Fruit fly (Drosophila melanogaster) whole organism, embryonic: ENCODE measurements around the gene Gsc.
A peak's percentile ranks its signal among the peaks of the same experiment; 100 is the strongest.

Source experiments
- Abd-B ChIP-seq: fragments of 200-800 bp; sonication (Bioruptor generic); optimal IDR thresholded peaks from 2 replicates; lab custom pipeline; 2018; ENCODE audit warnings: missing biosample characterization, mild to moderate bottlenecking, missing genetic modification characterization, moderate library complexity
- BEAF-32 ChIP-seq: fragments of 200-800 bp; sonication (Bioruptor generic); optimal IDR thresholded peaks from 3 replicates; lab custom pipeline; 2017; ENCODE audit warnings: missing biosample characterization, missing genetic modification characterization, mild to moderate bottlenecking, moderate library complexity, missing genetic modification reagents
- CG10209 ChIP-seq: fragments of 200-800 bp; sonication (Bioruptor generic); optimal IDR thresholded peaks from 3 replicates; lab custom pipeline; 2017; ENCODE audit warnings: missing biosample characterization, mild to moderate bottlenecking, missing genetic modification characterization, missing genetic modification reagents
- CG11085 ChIP-seq: fragments of 200-800 bp; sonication (Bioruptor generic); IDR thresholded peaks from 2 replicates; pipeline ENCODE4 v1.3.6; 2022; ENCODE audit warnings: missing biosample characterization, missing genetic modification characterization
- CG11456 ChIP-seq: fragments of 200-800 bp; sonication (Bioruptor generic); IDR thresholded peaks from 3 replicates; pipeline ENCODE4 v1.3.6; 2022; ENCODE audit warnings: missing biosample characterization, missing genetic modification characterization
- CG12155 ChIP-seq: fragments of 200-800 bp; sonication (Bioruptor generic); optimal IDR thresholded peaks from 3 replicates; lab custom pipeline; 2016; ENCODE audit warnings: missing biosample characterization, missing genetic modification characterization
- CG15073 ChIP-seq: fragments of 200-800 bp; sonication (Bioruptor generic); optimal IDR thresholded peaks from 2 replicates; lab custom pipeline; 2016; ENCODE audit warnings: missing biosample characterization, missing genetic modification characterization
- CG16813 ChIP-seq: fragments of 200-800 bp; sonication (Bioruptor generic); IDR thresholded peaks from 3 replicates; pipeline ENCODE4 v1.3.6; 2022; ENCODE audit warnings: missing biosample characterization, missing genetic modification characterization; ENCODE audit not compliant: partially characterized antibody
- CG16815 ChIP-seq: fragments of 200-800 bp; sonication (Bioruptor generic); optimal IDR thresholded peaks from 3 replicates; lab custom pipeline; 2017; ENCODE audit warnings: missing biosample characterization, mild to moderate bottlenecking, missing genetic modification characterization
- CG17912 ChIP-seq: fragments of 200-800 bp; sonication (Bioruptor generic); optimal IDR thresholded peaks from 2 replicates; lab custom pipeline; 2018; ENCODE audit warnings: missing biosample characterization, mild to moderate bottlenecking, missing genetic modification characterization
- CG18764 ChIP-seq: fragments of 200-800 bp; sonication (Bioruptor generic); optimal IDR thresholded peaks from 3 replicates; lab custom pipeline; 2016; ENCODE audit warnings: missing biosample characterization, missing genetic modification characterization
- CG31224 ChIP-seq: fragments of 200-800 bp; sonication (Bioruptor generic); IDR thresholded peaks from 2 replicates; pipeline ENCODE4 v1.3.6; 2022; ENCODE audit warnings: missing biosample characterization, missing genetic modification characterization
- CG32532 ChIP-seq: fragments of 200-800 bp; sonication (Bioruptor generic); IDR thresholded peaks from 2 replicates; pipeline ENCODE4 v1.3.6; 2022; ENCODE audit warnings: missing biosample characterization, missing genetic modification characterization
- CG32767 ChIP-seq: fragments of 200-800 bp; sonication (Bioruptor generic); IDR thresholded peaks from 2 replicates; pipeline ENCODE4 v1.3.6; 2022; ENCODE audit warnings: missing biosample characterization, missing genetic modification characterization
- CG5180 ChIP-seq: fragments of 200-800 bp; sonication (Bioruptor generic); optimal IDR thresholded peaks from 3 replicates; lab custom pipeline; 2017; ENCODE audit warnings: missing biosample characterization, missing genetic modification characterization, mild to moderate bottlenecking, moderate library complexity, missing genetic modification reagents
- CG5953 ChIP-seq: fragments of 200-800 bp; sonication (Bioruptor generic); IDR thresholded peaks from 2 replicates; pipeline ENCODE4 v1.3.6; 2022; ENCODE audit warnings: missing biosample characterization, missing genetic modification characterization
- CG9215 ChIP-seq: fragments of 200-800 bp; sonication (Bioruptor generic); IDR thresholded peaks from 2 replicates; pipeline ENCODE4 v1.3.6; 2022; ENCODE audit warnings: missing biosample characterization, missing genetic modification characterization
- CG9727 ChIP-seq: fragments of 200-800 bp; sonication (Bioruptor generic); optimal IDR thresholded peaks from 3 replicates; lab custom pipeline; 2017; ENCODE audit warnings: missing biosample characterization, mild to moderate bottlenecking, missing genetic modification characterization
- Camta ChIP-seq: fragments of 200-800 bp; sonication (Bioruptor generic); optimal IDR thresholded peaks from 2 replicates; lab custom pipeline; 2016; ENCODE audit warnings: missing biosample characterization, missing genetic modification characterization
- Dek ChIP-seq: fragments of 200-800 bp; sonication (Bioruptor generic); optimal IDR thresholded peaks from 3 replicates; lab custom pipeline; 2019; ENCODE audit warnings: missing biosample characterization, mild to moderate bottlenecking, missing genetic modification characterization, moderate library complexity
- Doc3 ChIP-seq: fragments of 200-800 bp; sonication (Bioruptor generic); IDR thresholded peaks from 3 replicates; pipeline ENCODE4 v1.3.6; 2022; ENCODE audit warnings: missing biosample characterization, missing genetic modification characterization; ENCODE audit not compliant: partially characterized antibody
- E2f1 ChIP-seq: fragments of 200-800 bp; sonication (Bioruptor generic); IDR thresholded peaks from 2 replicates; pipeline ENCODE4 v1.3.6; 2022; ENCODE audit warnings: missing biosample characterization, missing genetic modification characterization
- E2f2 ChIP-seq: fragments of 200-800 bp; sonication (Bioruptor generic); IDR thresholded peaks from 2 replicates; pipeline ENCODE4 v1.3.6; 2022; ENCODE audit warnings: missing biosample characterization, missing genetic modification characterization
- Hr78 ChIP-seq, 2 experiments: fragments of 200-800 bp in 1 of 2; fragments of >200 bp in 1 of 2; sonication (Bioruptor generic) in 1 of 2; optimal IDR thresholded peaks; 2 replicates each; lab custom pipeline; 2017 to 2019; ENCODE audit warnings: missing biosample characterization in 2 of 2, missing genetic modification characterization in 2 of 2, mild to moderate bottlenecking in 1 of 2, moderate library complexity in 1 of 2
- Lpt ChIP-seq: fragments of >200 bp; optimal IDR thresholded peaks from 2 replicates; lab custom pipeline; 2018; ENCODE audit warnings: missing biosample characterization, missing genetic modification characterization
- MBD-R2 ChIP-seq: fragments of 200-800 bp; sonication (Bioruptor generic); IDR thresholded peaks from 2 replicates; pipeline ENCODE4 v1.3.6; 2022; ENCODE audit warnings: missing biosample characterization, missing genetic modification characterization
- MESR4 ChIP-seq: fragments of 200-800 bp; sonication (Bioruptor generic); optimal IDR thresholded peaks from 2 replicates; lab custom pipeline; 2018; ENCODE audit warnings: missing biosample characterization, mild to moderate bottlenecking, missing genetic modification characterization, moderate library complexity
- Myb ChIP-seq: fragments of 200-800 bp; sonication (Bioruptor generic); optimal IDR thresholded peaks from 2 replicates; lab custom pipeline; 2016; ENCODE audit warnings: missing biosample characterization, missing genetic modification characterization
- Rx ChIP-seq: fragments of 200-800 bp; sonication (Bioruptor generic); IDR thresholded peaks from 2 replicates; pipeline ENCODE4 v1.3.6; 2022; ENCODE audit warnings: missing biosample characterization, missing genetic modification characterization
- Stat92E ChIP-seq, 3 experiments: fragments of >200 bp in 2 of 3; fragments of 200-800 bp in 1 of 3; sonication (Bioruptor generic) in 1 of 3; optimal IDR thresholded peaks; 2 replicates each; lab custom pipeline; 2017 to 2019; ENCODE audit warnings: missing biosample characterization in 3 of 3, missing genetic modification characterization in 3 of 3, mild to moderate bottlenecking in 1 of 3, moderate library complexity in 1 of 3
- Taf1 ChIP-seq: fragments of 200-800 bp; sonication (Bioruptor generic); IDR thresholded peaks from 2 replicates; pipeline ENCODE4 v1.3.6; 2022; ENCODE audit warnings: missing biosample characterization, missing genetic modification characterization
- Xrp1 ChIP-seq: fragments of 200-800 bp; sonication (Bioruptor generic); IDR thresholded peaks from 2 replicates; pipeline ENCODE4 v1.3.6; 2022; ENCODE audit warnings: missing biosample characterization, missing genetic modification characterization
- al ChIP-seq: fragments of 200-800 bp; sonication (Bioruptor generic); IDR thresholded peaks from 2 replicates; pipeline ENCODE4 v1.3.6; 2022; ENCODE audit warnings: missing biosample characterization, missing genetic modification characterization
- bigmax ChIP-seq: fragments of 200-800 bp; sonication (Bioruptor generic); optimal IDR thresholded peaks from 2 replicates; lab custom pipeline; 2018; ENCODE audit warnings: missing biosample characterization, mild to moderate bottlenecking, missing genetic modification characterization
- cato ChIP-seq: fragments of 200-800 bp; sonication (Bioruptor generic); optimal IDR thresholded peaks from 2 replicates; lab custom pipeline; 2016; ENCODE audit warnings: missing biosample characterization, missing genetic modification characterization, borderline replicate concordance
- disco-r ChIP-seq: fragments of 200-800 bp; sonication (Bioruptor generic); optimal IDR thresholded peaks from 2 replicates; lab custom pipeline; 2016; ENCODE audit warnings: missing biosample characterization, missing genetic modification characterization
- fru ChIP-seq: fragments of >200 bp; optimal IDR thresholded peaks from 2 replicates; lab custom pipeline; 2017
- gem ChIP-seq: fragments of 200-800 bp; sonication (Bioruptor generic); optimal IDR thresholded peaks from 2 replicates; lab custom pipeline; 2019; ENCODE audit warnings: missing biosample characterization, mild to moderate bottlenecking, missing genetic modification characterization, moderate library complexity
- h ChIP-seq: fragments of >200 bp; optimal IDR thresholded peaks from 2 replicates; lab custom pipeline; 2017
- insv ChIP-seq, 2 experiments: fragments of 200-800 bp; sonication (Bioruptor generic); optimal IDR thresholded peaks; 3 replicates each; lab custom pipeline; 2016 to 2018; ENCODE audit warnings: missing biosample characterization in 2 of 2, missing genetic modification characterization in 2 of 2
- jing ChIP-seq: fragments of 200-800 bp; sonication (Bioruptor generic); optimal IDR thresholded peaks from 2 replicates; lab custom pipeline; 2018; ENCODE audit warnings: missing biosample characterization, mild to moderate bottlenecking, missing genetic modification characterization
- jumu ChIP-seq: fragments of 200-800 bp; sonication (Bioruptor generic); optimal IDR thresholded peaks from 3 replicates; lab custom pipeline; 2016; ENCODE audit warnings: missing biosample characterization, missing genetic modification characterization
- oc ChIP-seq: fragments of 200-800 bp; sonication (Bioruptor generic); optimal IDR thresholded peaks from 2 replicates; lab custom pipeline; 2018; ENCODE audit warnings: missing biosample characterization, mild to moderate bottlenecking, missing genetic modification characterization, moderate library complexity
- pita ChIP-seq: fragments of 200-800 bp; sonication (Bioruptor generic); optimal IDR thresholded peaks from 2 replicates; lab custom pipeline; 2017; ENCODE audit warnings: missing biosample characterization, mild to moderate bottlenecking, missing genetic modification characterization
- pzg ChIP-seq: fragments of 200-800 bp; sonication (Bioruptor generic); optimal IDR thresholded peaks from 3 replicates; lab custom pipeline; 2018; ENCODE audit warnings: missing biosample characterization, mild to moderate bottlenecking, missing genetic modification characterization, moderate library complexity
- run ChIP-seq: fragments of 200-800 bp; sonication (Bioruptor generic); optimal IDR thresholded peaks from 3 replicates; lab custom pipeline; 2018; ENCODE audit warnings: missing biosample characterization, mild to moderate bottlenecking, missing genetic modification characterization
- sna ChIP-seq: fragments of 200-800 bp; sonication (Bioruptor generic); IDR thresholded peaks from 2 replicates; pipeline ENCODE4 v1.3.6; 2022; ENCODE audit warnings: missing biosample characterization, missing genetic modification characterization; ENCODE audit not compliant: partially characterized antibody
- toy ChIP-seq: fragments of 200-800 bp; sonication (Bioruptor generic); IDR thresholded peaks from 2 replicates; pipeline ENCODE4 v1.3.6; 2022; ENCODE audit warnings: missing biosample characterization, missing genetic modification characterization
- tx ChIP-seq: fragments of 200-800 bp; sonication (Bioruptor generic); optimal IDR thresholded peaks from 2 replicates; lab custom pipeline; 2016; ENCODE audit warnings: missing biosample characterization, missing genetic modification characterization
- z ChIP-seq: fragments of 200-800 bp; sonication (Bioruptor generic); IDR thresholded peaks from 3 replicates; pipeline ENCODE4 v1.3.6; 2022; ENCODE audit warnings: missing biosample characterization, missing genetic modification characterization
- zen ChIP-seq: fragments of 200-800 bp; sonication (Bioruptor generic); optimal IDR thresholded peaks from 3 replicates; lab custom pipeline; 2018; ENCODE audit warnings: missing biosample characterization, mild to moderate bottlenecking, missing genetic modification characterization, moderate library complexity

The Gsc gene

DNA sequence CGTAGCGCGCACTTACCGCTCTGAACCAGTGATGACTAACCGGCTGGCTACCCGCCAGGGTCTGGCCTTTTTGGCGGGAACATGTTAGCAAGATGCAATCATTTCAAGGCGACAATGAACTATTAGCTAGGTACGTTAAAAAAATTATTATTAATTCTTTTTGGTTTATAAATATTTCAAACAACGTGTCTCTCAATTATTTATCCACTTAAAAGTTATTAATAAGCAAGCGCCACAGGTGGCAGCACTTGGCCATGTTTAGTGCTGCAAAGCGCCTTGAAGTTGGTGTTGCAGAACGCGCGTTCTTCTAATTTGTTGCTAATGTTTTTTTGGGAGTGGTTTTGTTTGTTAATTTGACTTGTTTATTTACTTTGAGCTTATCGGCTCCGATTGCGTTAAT lies 20.3 kb downstream of the Gsc start, which contains the start of the genes Ipk2 and cold (continued):
- TF ChIP-seq CG5953 (GFP tag; lab: Robert Waterston, UW) (no peak), Dek (tag; lab: Kevin White, UChicago) (peak; percentile 58), sna (GFP tag; lab: Robert Waterston, UW) (no peak), CG32532 (GFP tag; lab: Robert Waterston, UW) (peak; percentile 85), pita (GFP tag; lab: Kevin White, UChicago) (no peak), insv (GFP tag; optimal IDR thresholded peaks at IDR 0.05; lab: Kevin White, UChicago) (peak in 1 of 2 experiments; percentile 40), Myb (GFP tag; lab: Kevin White, UChicago) (peak; percentile 63), h (lab: Kevin White, UChicago) (no peak), CG17912 (GFP tag; lab: Kevin White, UChicago) (no peak), Xrp1 (GFP tag; lab: Robert Waterston, UW) (peak; percentile 80), CG9727 (GFP tag; lab: Kevin White, UChicago) (peak; percentile 81), BEAF-32 (peak; percentile 46), E2f1 (peak; percentile 75), bigmax (GFP tag; lab: Kevin White, UChicago) (no peak), gem (tag; lab: Kevin White, UChicago) (no peak), jumu (peak; percentile 79), jing (GFP tag; lab: Kevin White, UChicago) (peak; percentile 38), Doc3 (GFP tag; lab: Robert Waterston, UW) (no peak), CG31224 (GFP tag; lab: Robert Waterston, UW) (peak; percentile 64), Hr78 (GFP tag; optimal IDR thresholded peaks at IDR 0.05; lab: Kevin White, UChicago) (no peak), CG12155 (peak; percentile 86), Taf1 (peak; percentile 56; the same call in 1 of the 2 replicates), run (tag; lab: Kevin White, UChicago) (peak; percentile 39), Lpt (no peak), E2f2 (GFP tag; lab: Robert Waterston, UW) (peak; percentile 78), Stat92E (GFP tag; optimal IDR thresholded peaks at IDR 0.05; lab: Kevin White, UChicago) (no peak), CG16815 (GFP tag; lab: Kevin White, UChicago) (peak; percentile 80), CG5180 (GFP tag; lab: Kevin White, UChicago) (peak; percentile 27), Rx (GFP tag; lab: Robert Waterston, UW) (peak; percentile 62), Abd-B (GFP tag; lab: Kevin White, UChicago) (peak; percentile 86), CG18764 (GFP tag; lab: Kevin White, UChicago) (peak; percentile 76), MESR4 (GFP tag; lab: Kevin White, UChicago) (peak; percentile 45), pzg (GFP tag; lab: Kevin White, UChicago) (peak; percentile 79), oc (no peak), zen (tag; lab: Kevin White, UChicago) (peak; percentile 85), disco-r (peak; percentile 52), CG9215 (GFP tag; lab: Robert Waterston, UW) (peak; percentile 80), CG10209 (GFP tag; lab: Kevin White, UChicago) (peak; percentile 85), tx (GFP tag; lab: Kevin White, UChicago) (peak; percentile 75), Camta (peak; percentile 78), CG11456 (GFP tag; lab: Robert Waterston, UW) (peak; percentile 80; the same call in 2 of the 3 replicates), cato (GFP tag; lab: Kevin White, UChicago) (peak; percentile 63), CG15073 (GFP tag; lab: Kevin White, UChicago) (no peak), toy (GFP tag; lab: Robert Waterston, UW) (0 out of 2 replicates have a peak, but pooled peaks have one; percentile 29), al (peak; percentile 72), fru (lab: Kevin White, UChicago) (no peak), CG11085 (GFP tag; lab: Robert Waterston, UW) (peak; percentile 67), MBD-R2 (GFP tag; lab: Robert Waterston, UW) (peak; percentile 97), z (GFP tag; lab: Robert Waterston, UW) (no peak), CG16813 (GFP tag; lab: Robert Waterston, UW) (peak; percentile 42; the same call in 1 of the 3 replicates), CG32767 (GFP tag; lab: Robert Waterston, UW) (peak; percentile 44; the same call in 1 of the 2 replicates)
